Fruit fly (Drosophila melanogaster) whole organism, embryonic: ENCODE data around the gene AlaRS-m.

Experiments
- Adf1 ChIP-seq: fragments of 200-800 bp; sonication (Bioruptor generic); IDR thresholded peaks from 2 replicates; pipeline ENCODE4 v1.3.6; 2022; ENCODE audit warnings: missing biosample characterization, missing genetic modification characterization
- Awh ChIP-seq: fragments of 200-800 bp; sonication (Bioruptor generic); IDR thresholded peaks from 2 replicates; pipeline ENCODE4, ENCODE4 v1.3.6; 2022; ENCODE audit warnings: missing biosample characterization, missing genetic modification characterization
- CG10267 ChIP-seq: fragments of 200-800 bp; sonication (Bioruptor generic); optimal IDR thresholded peaks from 2 replicates; lab custom pipeline; 2018; ENCODE audit warnings: missing biosample characterization, mild to moderate bottlenecking, missing genetic modification characterization, moderate library complexity
- CG10321 ChIP-seq: fragments of 200-800 bp; sonication (Bioruptor generic); IDR thresholded peaks from 2 replicates; pipeline ENCODE4 v1.3.6; 2022; ENCODE audit warnings: missing biosample characterization, missing genetic modification characterization
- CG10565 ChIP-seq: fragments of 200-800 bp; sonication (Bioruptor generic); optimal IDR thresholded peaks from 3 replicates; lab custom pipeline; 2016; ENCODE audit warnings: missing biosample characterization, mild to moderate bottlenecking, missing genetic modification characterization
- CG11723 ChIP-seq: fragments of 200-800 bp; sonication (Bioruptor generic); optimal IDR thresholded peaks from 2 replicates; lab custom pipeline; 2017; ENCODE audit warnings: missing biosample characterization, mild to moderate bottlenecking, missing genetic modification characterization
- CG13296 ChIP-seq: fragments of 200-800 bp; sonication (Bioruptor generic); optimal IDR thresholded peaks from 3 replicates; lab custom pipeline; 2018; ENCODE audit warnings: missing biosample characterization, mild to moderate bottlenecking, missing genetic modification characterization
- CG1529 ChIP-seq: fragments of 200-800 bp; sonication (Bioruptor generic); optimal IDR thresholded peaks from 3 replicates; lab custom pipeline; 2018; ENCODE audit warnings: missing biosample characterization, missing genetic modification characterization
- CG16815 ChIP-seq: fragments of 200-800 bp; sonication (Bioruptor generic); optimal IDR thresholded peaks from 3 replicates; lab custom pipeline; 2017; ENCODE audit warnings: missing biosample characterization, mild to moderate bottlenecking, missing genetic modification characterization
- CG17829 ChIP-seq: fragments of 200-800 bp; optimal IDR thresholded peaks from 2 replicates; lab custom pipeline; 2019; ENCODE audit warnings: missing biosample characterization, mild to moderate bottlenecking, missing genetic modification characterization, moderate library complexity
- CG18262 ChIP-seq: fragments of 200-800 bp; optimal IDR thresholded peaks from 3 replicates; lab custom pipeline; 2019; ENCODE audit warnings: missing biosample characterization, mild to moderate bottlenecking, missing genetic modification characterization, moderate library complexity
- CG2120 ChIP-seq: fragments of 200-800 bp; sonication (Bioruptor generic); optimal IDR thresholded peaks from 3 replicates; lab custom pipeline; 2016; ENCODE audit warnings: missing biosample characterization, missing genetic modification characterization
- CG32767 ChIP-seq: fragments of 200-800 bp; sonication (Bioruptor generic); IDR thresholded peaks from 2 replicates; pipeline ENCODE4 v1.3.6; 2022; ENCODE audit warnings: missing biosample characterization, missing genetic modification characterization
- CG3995 ChIP-seq: fragments of 200-800 bp; sonication (Bioruptor generic); optimal IDR thresholded peaks from 3 replicates; lab custom pipeline; 2016; ENCODE audit warnings: missing biosample characterization, missing genetic modification characterization
- CG6175 ChIP-seq: fragments of 200-800 bp; sonication (Bioruptor generic); IDR thresholded peaks from 3 replicates; pipeline ENCODE4 v1.3.6; 2022; ENCODE audit warnings: missing biosample characterization, missing genetic modification characterization
- CG6272 ChIP-seq: fragments of 200-800 bp; sonication (Bioruptor generic); IDR thresholded peaks from 2 replicates; pipeline ENCODE4 v1.3.6; 2022; ENCODE audit warnings: missing biosample characterization, missing genetic modification characterization
- CG6791 ChIP-seq: fragments of 200-800 bp; sonication (Bioruptor generic); IDR thresholded peaks from 3 replicates; pipeline ENCODE4 v1.3.6; 2022; ENCODE audit warnings: missing biosample characterization, missing genetic modification characterization; ENCODE audit not compliant: partially characterized antibody
- CG7372 ChIP-seq: fragments of 200-800 bp; sonication (Bioruptor generic); IDR thresholded peaks from 2 replicates; pipeline ENCODE4 v1.3.6; 2022; ENCODE audit warnings: missing biosample characterization, missing genetic modification characterization
- CG7556 ChIP-seq: fragments of 200-800 bp; sonication (Bioruptor generic); optimal IDR thresholded peaks from 2 replicates; lab custom pipeline; 2017; ENCODE audit warnings: missing biosample characterization, mild to moderate bottlenecking, missing genetic modification characterization
- CG7963 ChIP-seq: fragments of 200-800 bp; sonication (Bioruptor generic); IDR thresholded peaks from 3 replicates; pipeline ENCODE4 v1.3.6; 2022; ENCODE audit warnings: missing biosample characterization, missing genetic modification characterization; ENCODE audit not compliant: partially characterized antibody
- CG8924 ChIP-seq: fragments of 200-800 bp; optimal IDR thresholded peaks from 3 replicates; lab custom pipeline; 2019; ENCODE audit warnings: missing biosample characterization, mild to moderate bottlenecking, missing genetic modification characterization, moderate library complexity
- CG9727 ChIP-seq: fragments of 200-800 bp; sonication (Bioruptor generic); optimal IDR thresholded peaks from 3 replicates; lab custom pipeline; 2017; ENCODE audit warnings: missing biosample characterization, mild to moderate bottlenecking, missing genetic modification characterization
- CHES-1-like ChIP-seq: fragments of 200-800 bp; sonication (Bioruptor generic); optimal IDR thresholded peaks from 2 replicates; lab custom pipeline; 2016; ENCODE audit warnings: missing biosample characterization, missing genetic modification characterization
- Eip74EF ChIP-seq, 2 experiments: fragments of 200-800 bp in 1 of 2; fragments of >200 bp in 1 of 2; sonication (Bioruptor generic) in 1 of 2; optimal IDR thresholded peaks; 2 replicates each; lab custom pipeline; 2017 to 2019; ENCODE audit warnings: missing biosample characterization in 2 of 2, missing genetic modification characterization in 2 of 2, mild to moderate bottlenecking in 1 of 2, moderate library complexity in 1 of 2
- Fer2 ChIP-seq: fragments of 200-800 bp; sonication (Bioruptor generic); optimal IDR thresholded peaks from 2 replicates; lab custom pipeline; 2018; ENCODE audit warnings: missing biosample characterization, mild to moderate bottlenecking, missing genetic modification characterization, moderate library complexity
- Hr78 ChIP-seq, 2 experiments: fragments of 200-800 bp in 1 of 2; fragments of >200 bp in 1 of 2; sonication (Bioruptor generic) in 1 of 2; optimal IDR thresholded peaks; 2 replicates each; lab custom pipeline; 2017 to 2019; ENCODE audit warnings: missing biosample characterization in 2 of 2, missing genetic modification characterization in 2 of 2, mild to moderate bottlenecking in 1 of 2, moderate library complexity in 1 of 2
- Jarid2 ChIP-seq: fragments of 200-800 bp; sonication (Bioruptor generic); optimal IDR thresholded peaks from 3 replicates; lab custom pipeline; 2017; ENCODE audit warnings: mild to moderate bottlenecking, missing biosample characterization, missing genetic modification reagents, missing genetic modification characterization
- Nf-YA ChIP-seq: fragments of 200-800 bp; sonication (Bioruptor generic); IDR thresholded peaks from 2 replicates; pipeline ENCODE4 v1.3.6; 2022; ENCODE audit warnings: missing biosample characterization, missing genetic modification characterization
- Nf-YC ChIP-seq: fragments of 200-800 bp; optimal IDR thresholded peaks from 3 replicates; lab custom pipeline; 2019; ENCODE audit warnings: missing biosample characterization, mild to moderate bottlenecking, missing genetic modification characterization, moderate library complexity
- PHDP ChIP-seq: fragments of 200-800 bp; sonication (Bioruptor generic); optimal IDR thresholded peaks from 3 replicates; lab custom pipeline; 2018; ENCODE audit warnings: missing biosample characterization, mild to moderate bottlenecking, missing genetic modification characterization, moderate library complexity
- Rfx ChIP-seq: fragments of 200-800 bp; sonication (Bioruptor generic); IDR thresholded peaks from 2 replicates; pipeline ENCODE4 v1.3.6; 2022; ENCODE audit warnings: missing biosample characterization, missing genetic modification characterization
- Sin3A ChIP-seq: fragments of >200 bp; optimal IDR thresholded peaks from 2 replicates; lab custom pipeline; 2018
- Sox102F ChIP-seq: fragments of 200-800 bp; sonication (Bioruptor generic); optimal IDR thresholded peaks from 2 replicates; lab custom pipeline; 2018; ENCODE audit warnings: missing biosample characterization, mild to moderate bottlenecking, missing genetic modification characterization, moderate library complexity
- Ssrp ChIP-seq: fragments of 200-800 bp; sonication (Bioruptor generic); optimal IDR thresholded peaks from 2 replicates; lab custom pipeline; 2018; ENCODE audit warnings: missing biosample characterization, mild to moderate bottlenecking, missing genetic modification characterization, moderate library complexity
- Xrp1 ChIP-seq: fragments of 200-800 bp; sonication (Bioruptor generic); IDR thresholded peaks from 2 replicates; pipeline ENCODE4 v1.3.6; 2022; ENCODE audit warnings: missing biosample characterization, missing genetic modification characterization
- cg ChIP-seq: fragments of 200-800 bp; sonication (Bioruptor generic); optimal IDR thresholded peaks from 3 replicates; lab custom pipeline; 2019; ENCODE audit warnings: missing biosample characterization, mild to moderate bottlenecking, missing genetic modification characterization, moderate library complexity
- chn ChIP-seq: fragments of 200-800 bp; sonication (Bioruptor generic); optimal IDR thresholded peaks from 2 replicates; lab custom pipeline; 2016; ENCODE audit warnings: missing biosample characterization, missing genetic modification characterization
- dan ChIP-seq: fragments of 200-800 bp; sonication (Bioruptor generic); IDR thresholded peaks from 2 replicates; pipeline ENCODE4 v1.3.6; 2022; ENCODE audit warnings: missing biosample characterization, missing genetic modification characterization
- dm ChIP-seq: fragments of 200-800 bp; sonication (Bioruptor generic); optimal IDR thresholded peaks from 3 replicates; lab custom pipeline; 2016; ENCODE audit warnings: missing biosample characterization, missing genetic modification characterization
- fru ChIP-seq: fragments of >200 bp; optimal IDR thresholded peaks from 2 replicates; lab custom pipeline; 2017
- gce ChIP-seq: fragments of 200-800 bp; sonication (Bioruptor generic); IDR thresholded peaks from 3 replicates; pipeline ENCODE4 v1.3.6; 2022; ENCODE audit warnings: missing biosample characterization, missing genetic modification characterization
- otp ChIP-seq: fragments of 200-800 bp; sonication (Bioruptor generic); IDR thresholded peaks from 3 replicates; pipeline ENCODE4, ENCODE4 v1.3.6; 2022; ENCODE audit warnings: missing biosample characterization, missing genetic modification characterization
- ro ChIP-seq: fragments of 200-800 bp; sonication (Bioruptor generic); IDR thresholded peaks from 2 replicates; pipeline ENCODE4 v1.3.6; 2022; ENCODE audit warnings: missing biosample characterization, missing genetic modification characterization
- row ChIP-seq: fragments of 200-800 bp; sonication (Bioruptor generic); IDR thresholded peaks from 3 replicates; pipeline ENCODE4 v1.3.6; 2022; ENCODE audit warnings: missing biosample characterization, missing genetic modification characterization
- sc ChIP-seq, 3 experiments: fragments of >200 bp in 2 of 3; fragments of 200-800 bp in 1 of 3; sonication (Bioruptor generic) in 1 of 3; optimal IDR thresholded peaks; 2 replicates in 2 of 3; 3 replicates in 1 of 3; lab custom pipeline; 2017; ENCODE audit warnings: mild to moderate bottlenecking in 1 of 3, missing biosample characterization in 1 of 3, missing genetic modification characterization in 1 of 3, missing genetic modification reagents in 1 of 3
- sens ChIP-seq: fragments of 200-800 bp; sonication (Bioruptor generic); peaks from one replicate; lab custom pipeline; 2016; ENCODE audit warnings: missing biosample characterization, missing genetic modification characterization
- shn ChIP-seq: fragments of 200-800 bp; sonication (Bioruptor generic); optimal IDR thresholded peaks from 3 replicates; lab custom pipeline; 2016; ENCODE audit warnings: missing biosample characterization, missing genetic modification characterization
- slou ChIP-seq: fragments of 200-800 bp; sonication (Bioruptor generic); optimal IDR thresholded peaks from 3 replicates; lab custom pipeline; 2016; ENCODE audit warnings: missing biosample characterization, missing genetic modification characterization
- trh ChIP-seq: fragments of 200-800 bp; sonication (Bioruptor generic); optimal IDR thresholded peaks from 2 replicates; lab custom pipeline; 2016; ENCODE audit warnings: missing biosample characterization, missing genetic modification characterization
- wor ChIP-seq: fragments of 200-800 bp; sonication (Bioruptor generic); IDR thresholded peaks from 2 replicates; pipeline ENCODE4 v1.3.6; 2022; ENCODE audit warnings: missing biosample characterization, missing genetic modification characterization

The AlaRS-m gene

dm6 chr3L:5182255-5182993 is 36.5 kb downstream of the AlaRS-m start (continued):
- TF ChIP-seq Fer2 (tag; lab: Kevin White, UChicago): no peak
- TF ChIP-seq trh (GFP tag; lab: Kevin White, UChicago): no peak
- TF ChIP-seq ro (GFP tag; lab: Robert Waterston, UW): no peak
- TF ChIP-seq CG9727: peak; percentile 54
- no peak for TF ChIP-seq sc (optimal IDR thresholded peaks at IDR 0.05; lab: Kevin White, UChicago)
- TF ChIP-seq sc (GFP tag; optimal IDR thresholded peaks at IDR 0.05; lab: Kevin White, UChicago): no peak
- no peak for TF ChIP-seq CG6272 (GFP tag; lab: Robert Waterston, UW)
- no peak for TF ChIP-seq CG3995
- peak; percentile 20 for TF ChIP-seq slou (GFP tag; lab: Kevin White, UChicago)
- TF ChIP-seq otp (GFP tag; lab: Robert Waterston, UW): no peak
- no peak for TF ChIP-seq dan
- TF ChIP-seq wor: 0 out of 2 replicates have a peak, but pooled peaks have one; percentile 17
- TF ChIP-seq cg (GFP tag; lab: Kevin White, UChicago): no peak
- TF ChIP-seq CG7963 (GFP tag; lab: Robert Waterston, UW): no peak
- TF ChIP-seq CHES-1-like (GFP tag; lab: Kevin White, UChicago): no peak
- TF ChIP-seq CG10321 (GFP tag; lab: Robert Waterston, UW): no peak
- TF ChIP-seq dm (GFP tag; lab: Kevin White, UChicago): no peak
- peak; percentile 59; the same call in 1 of the 2 replicates for TF ChIP-seq Xrp1 (GFP tag; lab: Robert Waterston, UW)
- no peak for TF ChIP-seq fru (lab: Kevin White, UChicago)
- no peak for TF ChIP-seq Sin3A (lab: Kevin White, UChicago)
- TF ChIP-seq Sox102F (GFP tag; lab: Kevin White, UChicago): peak; percentile 52
- TF ChIP-seq Eip74EF (GFP tag; optimal IDR thresholded peaks at IDR 0.05; lab: Kevin White, UChicago): no peak
- TF ChIP-seq CG10267 (tag; lab: Kevin White, UChicago): peak; percentile 24
- peak; percentile 63 for TF ChIP-seq CG7556 (GFP tag; lab: Kevin White, UChicago)
- no peak for TF ChIP-seq CG6175
- no peak for TF ChIP-seq Nf-YC
- peak; percentile 26 for TF ChIP-seq CG13296
- peak; percentile 65 for TF ChIP-seq CG2120 (GFP tag; lab: Kevin White, UChicago)
- TF ChIP-seq PHDP (tag; lab: Kevin White, UChicago): peak; percentile 59
- TF ChIP-seq CG10565 (GFP tag; lab: Kevin White, UChicago): no peak
- TF ChIP-seq CG17829: peak; percentile 2
- 0 out of 2 replicates have a peak, but pooled peaks have one; percentile 31 for TF ChIP-seq Nf-YA
- peak; percentile 55 for TF ChIP-seq Rfx (GFP tag; lab: Robert Waterston, UW)
- peak; percentile 26 for TF ChIP-seq CG18262 (tag; lab: Kevin White, UChicago)
- TF ChIP-seq CG32767 (GFP tag; lab: Robert Waterston, UW): no peak
- peak; percentile 2 for TF ChIP-seq chn
- TF ChIP-seq row (GFP tag; lab: Robert Waterston, UW): peak; percentile 71
- no peak for TF ChIP-seq Awh (GFP tag; lab: Robert Waterston, UW)
- TF ChIP-seq CG6791 (GFP tag; lab: Robert Waterston, UW): no peak
- no peak for TF ChIP-seq CG7372 (GFP tag; lab: Robert Waterston, UW)
- TF ChIP-seq gce (GFP tag; lab: Robert Waterston, UW): peak; percentile 33; the same call in 1 of the 3 replicates
- TF ChIP-seq Hr78 (GFP tag; optimal IDR thresholded peaks at IDR 0.05; lab: Kevin White, UChicago): no peak
- peak; percentile 34 for TF ChIP-seq CG8924 (tag; lab: Kevin White, UChicago)
- no peak for TF ChIP-seq CG11723
- TF ChIP-seq Adf1 (GFP tag; lab: Robert Waterston, UW): no peak
- peak; percentile 16 for TF ChIP-seq Ssrp (tag; lab: Kevin White, UChicago)
- no peak for TF ChIP-seq Jarid2
- TF ChIP-seq CG1529 (GFP tag; lab: Kevin White, UChicago): no peak
- peak; percentile 85 for TF ChIP-seq sens
- TF ChIP-seq shn (GFP tag; lab: Kevin White, UChicago): no peak
- no peak for TF ChIP-seq CG16815 (GFP tag; lab: Kevin White, UChicago)
